Fruit fly (Drosophila melanogaster) whole organism, larva: ENCODE measurements around the gene CG42714.

Source experiments
- noc ChIP-seq: fragments of 200-800 bp; sonication (Bioruptor generic); optimal IDR thresholded peaks from 3 replicates; lab custom pipeline; 2019; ENCODE audit warnings: missing biosample characterization, mild to moderate bottlenecking, missing genetic modification characterization, moderate library complexity

CG42714 gene

dm6 chr3L:6234035-6234434 is at the start of gene CG42714:
TSS of gene CG42714 (minus strand) at chr3L:6234056.
- no peak for TF ChIP-seq noc

- no peak for TF ChIP-seq noc
Observed at dm6 chr3L:6275487-6275886, 41.6 kb upstream of the CG42714 start, which contains the start of gene CG43168. TSS of gene CG43168 (plus strand) at chr3L:6275787.

DNA sequence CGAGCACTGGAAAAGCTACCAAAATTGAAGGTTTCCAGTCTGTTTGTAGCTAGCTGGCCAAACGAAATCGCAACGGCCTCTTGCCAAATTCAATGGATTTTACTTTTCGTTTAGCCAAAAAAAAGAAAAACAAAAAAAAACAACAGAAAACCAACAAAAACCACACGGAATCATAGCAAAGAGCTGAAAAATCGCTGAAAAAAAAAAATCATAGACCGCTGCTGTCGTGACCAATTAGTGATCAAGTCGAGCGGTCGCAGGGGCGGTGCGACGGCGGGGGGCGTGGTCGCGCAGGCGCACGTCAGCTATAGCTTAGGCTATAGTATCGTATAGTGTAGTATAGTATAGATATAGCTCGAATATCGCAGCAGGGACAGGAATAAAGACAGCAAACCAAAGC is 41.1 kb upstream of the CG42714 start:
- TF ChIP-seq noc, result no peak

DNA sequence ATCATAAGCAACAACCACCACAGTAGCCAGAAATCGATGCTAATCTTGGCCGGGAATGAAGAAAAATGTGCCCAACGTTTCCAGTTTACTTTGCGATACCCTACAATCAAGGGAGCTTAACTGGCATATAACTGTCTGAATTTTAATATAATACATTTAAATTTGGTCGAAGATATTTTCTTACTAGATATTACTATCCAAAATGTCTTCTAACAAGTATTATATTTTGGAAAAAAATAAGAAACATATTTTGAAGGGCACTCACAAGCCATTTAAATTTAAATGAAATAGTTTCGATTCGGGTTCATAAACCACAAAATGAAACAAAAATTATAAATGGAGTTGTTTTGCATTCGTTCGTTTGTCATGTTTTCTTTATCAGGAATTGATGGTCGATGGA is 36.4 kb upstream of the CG42714 start:
- no peak for TF ChIP-seq noc

DNA sequence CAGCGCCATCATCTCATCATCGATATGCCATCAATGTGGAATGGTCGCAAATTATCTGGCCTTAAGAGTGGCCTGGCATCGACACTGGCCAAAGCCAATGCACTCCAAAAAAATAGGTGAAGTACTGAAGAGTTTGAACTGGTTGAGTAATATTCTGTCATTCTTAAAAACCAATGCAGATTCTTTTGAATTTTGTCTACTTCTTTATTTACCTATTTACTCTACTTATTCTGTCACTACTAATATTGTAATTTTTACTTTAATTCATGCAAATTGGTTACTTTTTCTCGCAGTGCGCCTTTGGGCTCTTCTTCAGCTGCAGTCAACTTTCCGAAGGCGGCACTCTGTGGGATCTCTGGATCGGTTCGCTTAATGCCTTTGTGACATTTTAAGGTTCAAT is 35.1 kb upstream of the CG42714 start:
- TF ChIP-seq noc, result no peak

- TF ChIP-seq noc, result no peak
Observed at dm6 chr3L:6268076-6268475, 34.2 kb upstream of the CG42714 start.

- TF ChIP-seq noc, result no peak
Observed at dm6 chr3L:6267509-6267908, 33.7 kb upstream of the CG42714 start.

DNA sequence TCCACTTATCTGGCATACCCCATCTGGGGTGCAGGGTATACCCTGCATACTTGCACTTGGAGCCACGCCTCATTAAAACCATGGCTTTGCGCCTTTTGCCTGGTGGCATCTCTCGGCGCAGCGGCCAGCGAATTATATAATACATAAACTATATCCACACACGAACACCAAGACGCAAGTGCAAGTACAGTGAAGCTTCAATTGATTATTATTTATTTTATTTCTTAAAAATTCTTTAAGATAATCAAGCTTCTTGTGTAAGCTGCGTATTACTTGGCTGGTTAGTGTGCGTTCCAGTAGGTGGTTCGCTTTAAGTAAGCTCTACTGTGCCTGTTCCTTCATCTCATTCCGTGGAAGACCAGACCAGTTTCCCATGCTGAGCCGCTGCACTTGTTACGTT is 32.5 kb upstream of the CG42714 start:
- no peak for TF ChIP-seq noc

dm6 chr3L:6263896-6264841 is 30.3 kb upstream of the CG42714 start:
- no peak for TF ChIP-seq noc

dm6 chr3L:6263470-6263869 is 29.6 kb upstream of the CG42714 start:
- TF ChIP-seq noc, result no peak

DNA sequence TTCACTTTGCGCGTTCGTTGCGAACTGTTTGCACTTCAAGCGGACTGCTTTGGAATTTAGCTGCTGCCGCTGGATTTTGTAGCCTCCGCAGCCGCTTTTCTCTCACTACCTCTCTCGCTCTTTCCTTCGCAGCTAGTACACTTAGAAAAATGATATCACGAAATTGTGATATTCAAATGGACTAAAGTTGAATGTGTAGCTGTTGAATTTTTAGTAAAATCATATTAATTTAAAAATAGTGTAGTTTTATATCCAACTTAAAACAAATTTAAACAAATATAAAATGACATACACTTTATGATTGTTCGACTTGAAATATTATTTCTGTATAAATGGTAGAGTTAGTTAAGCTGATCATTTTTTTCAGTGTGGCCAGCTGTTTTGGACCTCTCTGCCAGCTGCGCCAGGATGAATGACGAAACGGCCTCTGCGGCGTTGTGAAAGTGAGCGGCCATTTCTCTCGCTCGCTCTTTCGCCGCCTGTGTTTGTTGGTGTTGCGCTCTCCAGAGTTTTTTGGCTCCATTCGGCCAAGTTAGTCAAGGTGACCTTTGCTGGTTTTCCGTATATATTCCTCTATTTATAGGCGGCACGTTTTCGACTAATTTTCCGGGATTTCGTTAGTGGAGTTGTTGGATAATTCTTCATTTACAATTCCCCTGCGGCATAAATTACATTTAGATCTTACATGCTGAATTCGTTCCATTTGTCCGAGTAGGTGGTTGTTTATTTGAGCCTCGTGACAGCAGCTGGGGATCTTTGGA is 29.0 kb upstream of the CG42714 start, which contains the start of gene Ldh:
Gene Ldh, minus strand, starts transcription at position 51 of the 761 bp plus-strand sequence.
- peak; percentile 94 for TF ChIP-seq noc

DNA sequence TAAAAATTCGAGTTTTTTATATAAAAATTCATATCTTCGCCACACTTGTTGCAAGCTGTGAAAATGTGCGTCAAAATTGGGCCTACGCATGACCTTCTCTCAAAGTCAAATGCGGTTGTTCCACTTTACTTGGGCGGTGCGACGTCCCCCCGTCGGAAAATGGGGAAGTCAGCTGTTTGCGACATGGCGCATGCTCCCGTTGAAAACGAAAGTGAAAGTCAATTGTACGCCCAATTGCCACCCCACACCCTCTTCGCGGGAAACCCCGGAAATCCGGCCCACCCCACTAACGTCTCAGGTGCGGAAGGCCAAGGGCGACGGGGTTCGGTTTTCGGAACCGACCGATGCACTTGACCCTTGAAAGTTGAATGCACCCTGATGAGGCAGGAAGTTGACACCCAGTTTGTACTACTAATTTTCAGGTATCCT is 28.2 kb upstream of the CG42714 start:
- no peak for TF ChIP-seq noc

DNA sequence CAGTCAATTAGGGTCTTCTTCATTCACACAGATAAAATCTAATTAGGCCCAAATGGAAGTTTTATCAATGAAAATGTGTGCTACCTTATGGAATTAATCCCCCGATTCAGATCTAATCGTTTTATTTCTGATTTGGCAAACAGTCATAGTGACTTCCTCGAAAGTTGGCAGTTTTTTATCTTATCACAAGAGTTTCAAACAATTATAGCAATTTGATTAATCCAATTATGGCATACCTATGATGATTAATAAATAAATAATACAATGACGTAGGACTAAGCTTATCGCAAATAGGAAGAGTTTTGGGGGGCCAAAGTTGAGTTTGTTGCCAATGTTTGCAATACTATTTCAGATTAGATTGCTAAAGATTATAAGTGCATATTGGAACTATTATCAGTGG is 27.4 kb upstream of the CG42714 start:
- TF ChIP-seq noc, result no peak

dm6 chr3L:6258660-6259059 is 24.8 kb upstream of the CG42714 start, which contains the start of gene CG10163:
TSS of gene CG10163 (minus strand) at chr3L:6258760.
- no peak for TF ChIP-seq noc

dm6 chr3L:6256408-6257188 is 22.7 kb upstream of the CG42714 start, which contains the start of gene Best2:
TSS of gene Best2 (minus strand) at chr3L:6256665.
- TF ChIP-seq noc, result peak; percentile 88

- TF ChIP-seq noc, result no peak
Observed at dm6 chr3L:6254427-6255105, 20.7 kb upstream of the CG42714 start.
